Worm (Caenorhabditis elegans) whole organism, L3 larva: ENCODE results near the gene plc-4.

Experiments
- ZK546.5 ChIP-seq: sonication (generic microtip); optimal IDR thresholded peaks from 2 replicates; lab custom pipeline; 2017; ENCODE audit warnings: missing biosample characterization, missing genetic modification characterization
- ceh-82 ChIP-seq: fragments of 150-350 bp; optimal IDR thresholded peaks from 2 replicates; lab custom pipeline; 2014; ENCODE audit warnings: missing biosample characterization, missing genetic modification characterization
- egl-27 ChIP-seq: sonication (generic microtip); optimal IDR thresholded peaks from 4 replicates; lab custom pipeline; 2017; ENCODE audit warnings: missing biosample characterization, missing genetic modification reagents, missing genetic modification characterization
- fkh-10 ChIP-seq: sonication (generic microtip); optimal IDR thresholded peaks from 2 replicates; lab custom pipeline; 2017; ENCODE audit warnings: missing biosample characterization, missing genetic modification reagents, missing genetic modification characterization
- fos-1 ChIP-seq: fragments of 150-350 bp; optimal IDR thresholded peaks from 2 replicates; lab custom pipeline; 2014; ENCODE audit warnings: missing biosample characterization, missing genetic modification characterization
- mdl-1 ChIP-seq: fragments of 150-350 bp; optimal IDR thresholded peaks from 2 replicates; lab custom pipeline; 2014; ENCODE audit warnings: missing biosample characterization, missing genetic modification characterization
- nhr-11 ChIP-seq: fragments of 150-350 bp; optimal IDR thresholded peaks from 2 replicates; lab custom pipeline; 2014; ENCODE audit warnings: missing biosample characterization, missing genetic modification characterization
- nhr-23 ChIP-seq: fragments of 150-350 bp; optimal IDR thresholded peaks from 2 replicates; lab custom pipeline; 2014; ENCODE audit warnings: missing biosample characterization, missing genetic modification reagents, missing genetic modification characterization
- pha-4 ChIP-seq: fragments of 150-350 bp; optimal IDR thresholded peaks from 2 replicates; lab custom pipeline; 2014; ENCODE audit warnings: missing biosample characterization, missing genetic modification reagents, missing genetic modification characterization
- pqm-1 ChIP-seq: fragments of 150-350 bp; optimal IDR thresholded peaks from 2 replicates; lab custom pipeline; 2017; ENCODE audit warnings: missing biosample characterization, missing genetic modification characterization, inconsistent platforms

- TF ChIP-seq pha-4 (no peak), pqm-1 (tag; lab: Kevin White, UChicago) (no peak), egl-27 (tag; lab: Kevin White, UChicago) (no peak), ZK546.5 (tag; lab: Kevin White, UChicago) (no peak), fkh-10 (GFP tag; lab: Kevin White, UChicago) (no peak), nhr-23 (tag; lab: Kevin White, UChicago) (no peak), nhr-11 (tag; lab: Kevin White, UChicago) (no peak), fos-1 (tag; lab: Kevin White, UChicago) (no peak), ceh-82 (tag; lab: Kevin White, UChicago) (no peak), mdl-1 (tag; lab: Kevin White, UChicago) (no peak)
These were observed 38.8 kb upstream of the plc-4 start for ce11 chrIV:7551254-7551653.
